Worm (Caenorhabditis elegans) whole organism, midembryonic: ENCODE results near the gene Y39A1C.1.

Source experiments
- med-1 ChIP-seq: sonication (generic microtip); optimal IDR thresholded peaks from 2 replicates; lab custom pipeline; 2017; ENCODE audit warnings: missing genetic modification characterization, mild to moderate bottlenecking, missing compliant biosample characterization, antibody characterized with exemption, missing genetic modification reagents; ENCODE audit not compliant: insufficient read depth
- ref-1 ChIP-seq: fragments of 200-800 bp; sonication (Bioruptor generic); conservative IDR thresholded peaks from 2 replicates; pipeline ENCODE4 v1.3.6; 2022; ENCODE audit warnings: missing genetic modification reagents, missing genetic modification characterization, missing compliant biosample characterization
- tab-1 ChIP-seq: fragments of 200-800 bp; sonication (Bioruptor generic); IDR thresholded peaks from 2 replicates; pipeline ENCODE4 v1.3.6; 2022; ENCODE audit warnings: missing genetic modification characterization, missing compliant biosample characterization
- ztf-23 ChIP-seq: fragments of 200-800 bp; sonication (Bioruptor generic); IDR thresholded peaks from 2 replicates; pipeline ENCODE4 v1.3.6; 2022; ENCODE audit warnings: missing genetic modification reagents, missing genetic modification characterization, missing compliant biosample characterization
- ztf-29 ChIP-seq: fragments of 200-800 bp; sonication (Bioruptor generic); IDR thresholded peaks from 2 replicates; pipeline ENCODE4 v1.3.6; 2022; ENCODE audit warnings: missing genetic modification reagents, missing genetic modification characterization, missing compliant biosample characterization

DNA sequence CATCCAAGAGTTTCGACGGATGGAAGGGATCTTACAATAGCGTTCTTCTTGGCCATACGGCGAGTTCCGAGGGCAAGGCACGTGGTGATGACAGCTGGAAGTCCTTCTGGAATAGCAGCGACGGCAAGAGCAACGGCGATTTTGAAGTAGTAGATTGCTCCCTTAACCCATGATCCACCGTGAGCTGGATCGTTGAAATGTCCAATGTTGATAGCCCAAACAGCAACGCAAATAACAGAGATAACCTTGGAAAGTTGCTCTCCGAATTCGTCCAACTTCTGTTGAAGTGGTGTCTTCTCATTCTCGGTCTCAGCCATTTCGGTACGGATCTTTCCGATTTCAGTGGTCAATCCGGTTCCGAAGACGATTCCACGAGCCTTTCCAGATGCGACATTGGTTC is 40.0 kb upstream of the Y39A1C.1 start:
- no peak for TF ChIP-seq med-1 (GFP tag; lab: Kevin White, UChicago)
- no peak for TF ChIP-seq ztf-29 (GFP tag; lab: Robert Waterston, UW)
- no peak for TF ChIP-seq ztf-23
- TF ChIP-seq ref-1 (GFP tag; lab: Robert Waterston, UW) = no peak
- no peak for TF ChIP-seq tab-1
